Fruit fly (Drosophila melanogaster) whole organism, prepupa: ENCODE measurements around the gene CG1394.

Experiments used
- Blimp-1 ChIP-seq: fragments of 200-800 bp; sonication (Bioruptor generic); optimal IDR thresholded peaks from 3 replicates; lab custom pipeline; 2017; ENCODE audit warnings: missing biosample characterization, missing genetic modification characterization, mild to moderate bottlenecking, moderate library complexity, missing genetic modification reagents
- CG10631 ChIP-seq: fragments of 200-800 bp; sonication (Bioruptor generic); optimal IDR thresholded peaks from 2 replicates; lab custom pipeline; 2016; ENCODE audit warnings: missing biosample characterization, missing genetic modification characterization
- CG11294 ChIP-seq: fragments of 200-800 bp; sonication (Bioruptor generic); IDR thresholded peaks from 2 replicates; pipeline ENCODE4 v1.3.6; 2022; ENCODE audit warnings: missing biosample characterization, missing genetic modification characterization
- CG11902 ChIP-seq: fragments of 200-800 bp; sonication (Bioruptor generic); optimal IDR thresholded peaks from 3 replicates; lab custom pipeline; 2016; ENCODE audit warnings: missing biosample characterization, missing genetic modification characterization
- CG15336 ChIP-seq: fragments of 200-800 bp; sonication (Bioruptor generic); IDR thresholded peaks from 2 replicates; pipeline ENCODE4 v1.3.6; 2022; ENCODE audit warnings: missing biosample characterization, missing genetic modification characterization
- CG3032 ChIP-seq: fragments of 200-800 bp; optimal IDR thresholded peaks from 2 replicates; lab custom pipeline; 2019; ENCODE audit warnings: missing biosample characterization, mild to moderate bottlenecking, missing genetic modification characterization, moderate library complexity
- CG31627 ChIP-seq: fragments of 200-800 bp; sonication (Bioruptor generic); optimal IDR thresholded peaks from 3 replicates; lab custom pipeline; 2016; ENCODE audit warnings: missing biosample characterization, missing genetic modification characterization
- CG34406 ChIP-seq: fragments of 200-800 bp; sonication (Bioruptor generic); optimal IDR thresholded peaks from 3 replicates; lab custom pipeline; 2016; ENCODE audit warnings: missing biosample characterization, missing genetic modification characterization
- CG6163 ChIP-seq: fragments of 200-800 bp; sonication (Bioruptor generic); IDR thresholded peaks from 3 replicates; pipeline ENCODE4 v1.3.6; 2022; ENCODE audit warnings: missing biosample characterization, missing genetic modification characterization
- CG6276 ChIP-seq: fragments of 200-800 bp; sonication (Bioruptor generic); optimal IDR thresholded peaks from 2 replicates; lab custom pipeline; 2017; ENCODE audit warnings: missing biosample characterization, mild to moderate bottlenecking, missing genetic modification characterization
- CG6808 ChIP-seq: fragments of 200-800 bp; sonication (Bioruptor generic); optimal IDR thresholded peaks from 3 replicates; lab custom pipeline; 2017; ENCODE audit warnings: missing biosample characterization, missing genetic modification characterization, mild to moderate bottlenecking, moderate library complexity, missing genetic modification reagents
- CG6854 ChIP-seq: fragments of 200-800 bp; sonication (Bioruptor generic); optimal IDR thresholded peaks from 2 replicates; lab custom pipeline; 2017; ENCODE audit warnings: missing biosample characterization, mild to moderate bottlenecking, missing genetic modification characterization
- CG7368 ChIP-seq: fragments of 200-800 bp; sonication (Bioruptor generic); optimal IDR thresholded peaks from 3 replicates; lab custom pipeline; 2016; ENCODE audit warnings: missing biosample characterization, missing genetic modification characterization
- CG8119 ChIP-seq: fragments of 200-800 bp; sonication (Bioruptor generic); IDR thresholded peaks from 3 replicates; pipeline ENCODE4 v1.3.6; 2022; ENCODE audit warnings: missing biosample characterization, missing genetic modification characterization
- CG8319 ChIP-seq: fragments of 200-800 bp; sonication (Bioruptor generic); optimal IDR thresholded peaks from 3 replicates; lab custom pipeline; 2016; ENCODE audit warnings: missing biosample characterization, missing genetic modification characterization
- CG8632 ChIP-seq: fragments of 200-800 bp; sonication (Bioruptor generic); optimal IDR thresholded peaks from 3 replicates; lab custom pipeline; 2016; ENCODE audit warnings: missing biosample characterization, missing genetic modification characterization
- CG9139 ChIP-seq: fragments of 200-800 bp; sonication (Bioruptor generic); optimal IDR thresholded peaks from 3 replicates; lab custom pipeline; 2017; ENCODE audit warnings: missing biosample characterization, mild to moderate bottlenecking, missing genetic modification characterization
- Eip75B ChIP-seq: fragments of 200-800 bp; sonication (Bioruptor generic); optimal IDR thresholded peaks from 3 replicates; lab custom pipeline; 2016; ENCODE audit warnings: missing biosample characterization, missing genetic modification characterization
- Eip78C ChIP-seq: fragments of 200-800 bp; sonication (Bioruptor generic); peaks from one replicate; lab custom pipeline; 2016; ENCODE audit warnings: missing biosample characterization, missing genetic modification characterization
- Ets21C ChIP-seq: fragments of 200-800 bp; sonication (Bioruptor generic); optimal IDR thresholded peaks from 3 replicates; lab custom pipeline; 2016; ENCODE audit warnings: missing biosample characterization, missing genetic modification characterization
- Hr38 ChIP-seq: sonication (Bioruptor generic); optimal IDR thresholded peaks from 2 replicates; lab custom pipeline; 2016; ENCODE audit warnings: missing biosample characterization, missing genetic modification characterization
- Hr39 ChIP-seq: fragments of 200-800 bp; sonication (Bioruptor generic); optimal IDR thresholded peaks from 2 replicates; lab custom pipeline; 2016; ENCODE audit warnings: missing biosample characterization, missing genetic modification characterization
- Hr4 ChIP-seq: fragments of 200-800 bp; sonication (Bioruptor generic); optimal IDR thresholded peaks from 3 replicates; lab custom pipeline; 2016; ENCODE audit warnings: missing biosample characterization, missing genetic modification characterization
- OdsH ChIP-seq: fragments of 200-800 bp; sonication (Bioruptor generic); optimal IDR thresholded peaks from 3 replicates; lab custom pipeline; 2016; ENCODE audit warnings: missing biosample characterization, missing genetic modification characterization
- Smox ChIP-seq: fragments of 200-800 bp; sonication (Bioruptor generic); optimal IDR thresholded peaks from 3 replicates; lab custom pipeline; 2016; ENCODE audit warnings: missing biosample characterization, missing genetic modification characterization
- Sox102F ChIP-seq: fragments of 200-800 bp; sonication (Bioruptor generic); optimal IDR thresholded peaks from 2 replicates; lab custom pipeline; 2016; ENCODE audit warnings: missing biosample characterization, mild to moderate bottlenecking, missing genetic modification characterization
- Sox15 ChIP-seq: fragments of 200-800 bp; sonication (Bioruptor generic); optimal IDR thresholded peaks from 3 replicates; lab custom pipeline; 2016; ENCODE audit warnings: missing biosample characterization, missing genetic modification characterization
- acj6 ChIP-seq: fragments of 200-800 bp; sonication (Bioruptor generic); optimal IDR thresholded peaks from 3 replicates; lab custom pipeline; 2016; ENCODE audit warnings: missing biosample characterization, missing genetic modification characterization
- cyc ChIP-seq: fragments of 200-800 bp; sonication (Bioruptor generic); optimal IDR thresholded peaks from 3 replicates; lab custom pipeline; 2016; ENCODE audit warnings: missing biosample characterization, missing genetic modification characterization
- eg ChIP-seq: fragments of 200-800 bp; sonication (Bioruptor generic); IDR thresholded peaks from 3 replicates; pipeline ENCODE4 v1.3.6; 2022; ENCODE audit warnings: missing biosample characterization, missing genetic modification characterization
- esn ChIP-seq: fragments of 200-800 bp; sonication (Bioruptor generic); optimal IDR thresholded peaks from 2 replicates; lab custom pipeline; 2016; ENCODE audit warnings: missing biosample characterization, mild to moderate bottlenecking, missing genetic modification characterization, moderate library complexity
- net ChIP-seq: fragments of 200-800 bp; sonication (Bioruptor generic); optimal IDR thresholded peaks from 3 replicates; lab custom pipeline; 2016; ENCODE audit warnings: missing biosample characterization, missing genetic modification characterization
- salr ChIP-seq, 2 experiments: fragments of 200-800 bp; sonication (Bioruptor generic); optimal IDR thresholded peaks; 3 replicates each; lab custom pipeline; 2016 to 2018; ENCODE audit warnings: missing biosample characterization in 2 of 2, missing genetic modification characterization in 2 of 2, mild to moderate bottlenecking in 1 of 2
- ss ChIP-seq, 2 experiments: fragments of 200-800 bp; sonication (Bioruptor generic); optimal IDR thresholded peaks; 2 replicates in 1 of 2; 3 replicates in 1 of 2; lab custom pipeline; 2017 to 2018; ENCODE audit warnings: mild to moderate bottlenecking in 2 of 2, missing biosample characterization in 2 of 2, missing genetic modification characterization in 2 of 2, moderate library complexity in 1 of 2
- svp ChIP-seq: fragments of 200-800 bp; sonication (Bioruptor generic); peaks from one replicate; lab custom pipeline; 2016; ENCODE audit warnings: missing biosample characterization, missing genetic modification characterization
- vri ChIP-seq: fragments of 200-800 bp; sonication (Bioruptor generic); optimal IDR thresholded peaks from 3 replicates; lab custom pipeline; 2016; ENCODE audit warnings: missing biosample characterization, mild to moderate bottlenecking, missing genetic modification characterization

Gene CG1394

DNA sequence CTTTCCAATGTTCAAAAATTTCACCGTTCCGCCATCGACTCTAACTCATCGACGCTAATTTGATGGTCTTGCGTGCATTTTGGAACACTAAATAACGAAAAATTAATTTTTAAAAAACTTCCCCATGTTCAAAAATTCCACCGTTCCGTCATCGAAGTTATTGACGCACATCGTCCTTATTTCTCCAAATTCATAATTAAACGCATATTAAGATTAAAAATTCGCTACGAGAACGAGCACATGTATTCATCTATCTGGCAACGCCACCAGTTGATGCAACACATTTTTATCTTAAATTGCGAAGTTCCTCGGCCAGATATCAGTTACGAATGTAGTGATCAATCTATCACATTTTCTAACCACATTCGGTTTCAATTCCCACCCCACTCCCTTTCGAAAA lies 21.3 kb downstream of the CG1394 start, which contains the start of gene Lint-1 (continued):
- TF ChIP-seq Hr4 (peak; percentile 15), Eip75B (peak; percentile 5), CG6276 (no peak), CG3032 (no peak), cyc (peak; percentile 27), CG6808 (no peak), vri (GFP tag; lab: Kevin White, UChicago) (peak; percentile 54), CG7368 (GFP tag; lab: Kevin White, UChicago) (no peak), Sox102F (GFP tag; lab: Kevin White, UChicago) (peak; percentile 13), CG34406 (no peak), Hr39 (GFP tag; lab: Kevin White, UChicago) (peak; percentile 52), CG8119 (no peak), esn (GFP tag; lab: Kevin White, UChicago) (peak; percentile 16), CG9139 (no peak), Ets21C (GFP tag; lab: Kevin White, UChicago) (peak; percentile 18), Smox (GFP tag; lab: Kevin White, UChicago) (peak; percentile 35)

dm6 chrX:11148272-11148835 lies 22.1 kb downstream of the CG1394 start, which contains the start of gene Ran:
Ran (minus strand) TSS chrX:11148716.
- TF ChIP-seq eg (GFP tag; lab: Robert Waterston, UW) (0 out of 3 replicates have a peak, but pooled peaks have one; percentile 15), CG6854 (peak; percentile 44), svp (GFP tag; lab: Kevin White, UChicago) (peak; percentile 24), CG34406 (no peak), CG6163 (GFP tag; lab: Robert Waterston, UW) (peak; percentile 34; the same call in 1 of the 3 replicates), CG6276 (no peak)

DNA sequence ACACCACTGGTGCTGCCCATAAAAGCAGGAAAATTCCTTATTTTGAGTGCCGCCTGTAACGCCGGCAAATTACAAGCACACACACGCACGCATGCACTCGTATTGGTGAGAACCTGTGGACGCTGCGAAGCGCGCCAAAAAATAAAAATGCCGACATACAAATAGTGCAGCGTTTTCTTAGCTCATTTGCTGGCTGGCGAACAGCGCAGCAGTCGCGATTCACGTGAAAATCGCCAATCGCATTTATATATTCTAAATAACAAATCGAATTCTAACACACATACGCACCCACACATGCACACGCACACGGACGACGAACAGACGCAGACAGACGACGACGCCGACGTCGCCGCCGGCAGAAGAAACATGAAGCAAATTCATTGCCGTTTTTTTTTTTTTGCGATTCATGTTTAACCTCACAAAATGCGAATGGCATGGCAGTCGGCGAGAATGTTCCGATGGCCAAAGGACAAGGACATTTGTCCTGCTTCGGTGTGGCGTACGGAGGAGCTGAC lies 22.9 kb downstream of the CG1394 start:
- TF ChIP-seq net (GFP tag; lab: Kevin White, UChicago) (no peak), CG11902 (no peak), Smox (GFP tag; lab: Kevin White, UChicago) (no peak), Sox102F (GFP tag; lab: Kevin White, UChicago) (peak; percentile 1), cyc (no peak), CG6808 (peak; percentile 3), CG6163 (GFP tag; lab: Robert Waterston, UW) (0 out of 3 replicates have a peak, but pooled peaks have one; percentile 5), salr (GFP tag; optimal IDR thresholded peaks at IDR 0.05; lab: Kevin White, UChicago) (no peak), Blimp-1 (GFP tag; lab: Kevin White, UChicago) (no peak), CG6854 (no peak), Eip78C (GFP tag; lab: Kevin White, UChicago) (peak; percentile 30), CG6276 (peak; percentile 13), CG8119 (peak; percentile 28; the same call in 1 of the 3 replicates), acj6 (GFP tag; lab: Kevin White, UChicago) (no peak), CG9139 (no peak), Hr4 (no peak), ss (GFP tag; optimal IDR thresholded peaks at IDR 0.05; lab: Kevin White, UChicago) (no peak), CG11294 (GFP tag; lab: Robert Waterston, UW) (no peak), OdsH (GFP tag; lab: Kevin White, UChicago) (no peak), eg (GFP tag; lab: Robert Waterston, UW) (no peak), CG8632 (no peak), CG31627 (GFP tag; lab: Kevin White, UChicago) (no peak), Hr38 (GFP tag; lab: Kevin White, UChicago) (no peak), CG8319 (GFP tag; lab: Kevin White, UChicago) (no peak), CG10631 (no peak), Sox15 (GFP tag; lab: Kevin White, UChicago) (no peak), CG15336 (GFP tag; lab: Robert Waterston, UW) (0 out of 2 replicates have a peak, but pooled peaks have one; percentile 7), Ets21C (GFP tag; lab: Kevin White, UChicago) (no peak)
